Worm (Caenorhabditis elegans) whole organism, early embryonic: ENCODE data around the gene zipt-2.1.

Experiments
- ama-1 ChIP-seq: fragments of 150-350 bp; optimal IDR thresholded peaks from 2 replicates; lab custom pipeline; 2014
- scrt-1 ChIP-seq: fragments of 200-800 bp; sonication (Bioruptor generic); IDR thresholded peaks from 2 replicates; pipeline ENCODE4 v1.3.6; 2022; ENCODE audit warnings: missing genetic modification characterization, missing compliant biosample characterization
- tra-4 ChIP-seq: sonication (generic microtip); optimal IDR thresholded peaks from 2 replicates; lab custom pipeline; 2017; ENCODE audit warnings: missing genetic modification characterization, missing compliant biosample characterization

ce11 chrIV:10819049-10819448, 19.6 kb downstream of the zipt-2.1 start:
- TF ChIP-seq tra-4 (tag; lab: Kevin White, UChicago) = no peak
- no peak for TF ChIP-seq ama-1 (lab: Kevin White, UChicago)
- TF ChIP-seq scrt-1 = no peak
